Fruit fly (Drosophila melanogaster) whole organism, pupa: Measurements from ENCODE around the gene CG43271.

Experiments used
- CG14655 ChIP-seq: fragments of 200-800 bp; sonication (Bioruptor generic); optimal IDR thresholded peaks from 3 replicates; lab custom pipeline; 2017; ENCODE audit warnings: mild to moderate bottlenecking, missing biosample characterization, missing genetic modification reagents, missing genetic modification characterization
- CG15710 ChIP-seq: fragments of 200-800 bp; sonication (Bioruptor generic); optimal IDR thresholded peaks from 2 replicates; lab custom pipeline; 2018; ENCODE audit warnings: missing biosample characterization, mild to moderate bottlenecking, missing genetic modification characterization, moderate library complexity
- CG32121 ChIP-seq: fragments of 200-800 bp; sonication (Bioruptor generic); IDR thresholded peaks from 2 replicates; pipeline ENCODE4 v1.3.6; 2022; ENCODE audit warnings: missing biosample characterization, missing genetic modification characterization
- CG4496 ChIP-seq: fragments of 200-800 bp; sonication (Bioruptor generic); IDR thresholded peaks from 3 replicates; pipeline ENCODE4 v1.3.6; 2022; ENCODE audit warnings: missing biosample characterization, missing genetic modification characterization
- CG8159 ChIP-seq: fragments of 200-800 bp; sonication (Bioruptor generic); optimal IDR thresholded peaks from 3 replicates; lab custom pipeline; 2018; ENCODE audit warnings: missing biosample characterization, mild to moderate bottlenecking, missing genetic modification characterization, moderate library complexity
- CG9948 ChIP-seq: fragments of 200-800 bp; sonication (Bioruptor generic); optimal IDR thresholded peaks from 2 replicates; lab custom pipeline; 2018; ENCODE audit warnings: missing biosample characterization, mild to moderate bottlenecking, missing genetic modification characterization, moderate library complexity
- EcR ChIP-seq: fragments of 200-800 bp; sonication (Bioruptor generic); optimal IDR thresholded peaks from 3 replicates; lab custom pipeline; 2019; ENCODE audit warnings: missing biosample characterization, missing genetic modification characterization, mild to moderate bottlenecking, moderate library complexity, missing genetic modification reagents
- Pif1B ChIP-seq: fragments of 200-800 bp; sonication (Bioruptor generic); optimal IDR thresholded peaks from 3 replicates; lab custom pipeline; 2016; ENCODE audit warnings: missing biosample characterization, missing genetic modification characterization
- Snoo ChIP-seq: fragments of 200-800 bp; sonication (Bioruptor generic); optimal IDR thresholded peaks from 3 replicates; lab custom pipeline; 2017; ENCODE audit warnings: missing biosample characterization, mild to moderate bottlenecking, missing genetic modification characterization, inconsistent platforms

DNA sequence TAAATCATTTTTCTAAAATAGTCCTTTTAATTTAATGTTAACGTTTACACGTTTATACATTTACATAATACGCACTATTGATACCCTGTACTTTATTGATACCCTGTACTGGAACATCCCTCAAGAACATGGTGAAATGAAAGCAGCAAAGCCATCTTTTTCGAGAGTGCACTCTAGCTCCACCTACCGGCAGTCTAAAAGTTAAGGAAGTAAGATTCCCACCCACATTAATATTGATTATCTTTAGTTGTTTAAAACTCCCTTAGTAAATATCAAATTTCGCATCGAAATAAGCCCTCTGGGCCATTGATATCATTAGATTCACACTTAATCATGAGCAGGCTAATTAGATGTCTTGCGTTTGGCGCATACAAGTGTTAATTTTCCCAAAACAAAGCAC is 43.5 kb upstream of the CG43271 start:
- TF ChIP-seq Snoo (tag; lab: Kevin White, UChicago): no peak
- no peak for TF ChIP-seq CG8159 (tag; lab: Kevin White, UChicago)
- no peak for TF ChIP-seq EcR (GFP tag; lab: Kevin White, UChicago)
- no peak for TF ChIP-seq Pif1B (GFP tag; lab: Kevin White, UChicago)
- no peak for TF ChIP-seq CG32121 (GFP tag; lab: Robert Waterston, UW)
- no peak for TF ChIP-seq CG14655 (GFP tag; lab: Kevin White, UChicago)
- no peak for TF ChIP-seq CG9948 (tag; lab: Kevin White, UChicago)
- TF ChIP-seq CG15710 (tag; lab: Kevin White, UChicago): no peak
- TF ChIP-seq CG4496: no peak
